Fruit fly (Drosophila melanogaster) whole organism, wandering third instar larva: ENCODE results near the gene SIDL.

Experiments used
- CG32264 ChIP-seq: fragments of 200-800 bp; sonication (Bioruptor generic); optimal IDR thresholded peaks from 2 replicates; lab custom pipeline; 2016; ENCODE audit warnings: missing biosample characterization, missing genetic modification characterization
- CG9705 ChIP-seq: fragments of 200-800 bp; sonication (Bioruptor generic); optimal IDR thresholded peaks from 2 replicates; lab custom pipeline; 2018; ENCODE audit warnings: missing biosample characterization, mild to moderate bottlenecking, missing genetic modification characterization
- Dfd ChIP-seq: fragments of >200 bp; optimal IDR thresholded peaks from 2 replicates; lab custom pipeline; 2017; ENCODE audit warnings: missing biosample characterization, missing genetic modification characterization
- Dif ChIP-seq: fragments of 200-275, 200-300 bp; sonication (Bioruptor generic); optimal IDR thresholded peaks from 2 replicates; lab custom pipeline; 2018; ENCODE audit warnings: missing biosample characterization, missing genetic modification characterization; ENCODE audit not compliant: partially characterized antibody
- GATAd ChIP-seq: sonication (Bioruptor generic); optimal IDR thresholded peaks from 2 replicates; lab custom pipeline; 2016; ENCODE audit warnings: missing biosample characterization, missing genetic modification characterization
- HLH106 ChIP-seq: fragments of 200-800 bp; optimal IDR thresholded peaks from 3 replicates; lab custom pipeline; 2019; ENCODE audit warnings: missing biosample characterization, mild to moderate bottlenecking, missing genetic modification characterization, moderate library complexity
- Hnf4 ChIP-seq: fragments of 200-800 bp; sonication (Bioruptor generic); optimal IDR thresholded peaks from 2 replicates; lab custom pipeline; 2016; ENCODE audit warnings: missing biosample characterization, mild to moderate bottlenecking, missing genetic modification characterization
- Hr78 ChIP-seq: fragments of >200 bp; optimal IDR thresholded peaks from 2 replicates; lab custom pipeline; 2017; ENCODE audit warnings: missing biosample characterization, missing genetic modification characterization
- Hr83 ChIP-seq: fragments of 200-300 bp; sonication (Bioruptor generic); optimal IDR thresholded peaks from 2 replicates; lab custom pipeline; 2016; ENCODE audit warnings: missing biosample characterization, mild to moderate bottlenecking, missing genetic modification characterization, moderate library complexity; ENCODE audit not compliant: poor library complexity, severe bottlenecking
- Jra ChIP-seq: sonication (Bioruptor generic); optimal IDR thresholded peaks from 2 replicates; lab custom pipeline; 2016; ENCODE audit warnings: missing biosample characterization, missing genetic modification characterization
- Mio ChIP-seq: sonication (Bioruptor generic); optimal IDR thresholded peaks from 2 replicates; lab custom pipeline; 2016; ENCODE audit warnings: missing biosample characterization, missing genetic modification characterization
- Myc ChIP-seq: fragments of >200 bp; optimal IDR thresholded peaks from 2 replicates; lab custom pipeline; 2017
- N ChIP-seq: fragments of >200 bp; optimal IDR thresholded peaks from 2 replicates; lab custom pipeline; 2018; ENCODE audit warnings: missing biosample characterization, missing external identifiers, missing genetic modification characterization
- OdsH ChIP-seq: fragments of 200-800 bp; sonication (Bioruptor generic); optimal IDR thresholded peaks from 2 replicates; lab custom pipeline; 2016; ENCODE audit warnings: missing biosample characterization, mild to moderate bottlenecking, missing genetic modification characterization
- Rel ChIP-seq, 2 experiments: fragments of 200-800 bp; sonication (Bioruptor generic) in 1 of 2; optimal IDR thresholded peaks; 2 replicates in 1 of 2; 3 replicates in 1 of 2; lab custom pipeline; 2016 to 2019; ENCODE audit warnings: mild to moderate bottlenecking in 2 of 2, missing biosample characterization in 2 of 2, missing genetic modification characterization in 2 of 2, moderate library complexity in 1 of 2
- Sp1 ChIP-seq: fragments of 200-800 bp; sonication (Bioruptor generic); optimal IDR thresholded peaks from 3 replicates; lab custom pipeline; 2019; ENCODE audit warnings: missing biosample characterization, mild to moderate bottlenecking, missing genetic modification characterization, moderate library complexity
- Vsx2 ChIP-seq: fragments of 200-300, 225-300 bp; sonication (Bioruptor generic); optimal IDR thresholded peaks from 2 replicates; lab custom pipeline; 2018; ENCODE audit warnings: missing biosample characterization, missing genetic modification characterization; ENCODE audit not compliant: partially characterized antibody
- br ChIP-seq: fragments of 200-800 bp; sonication (Bioruptor generic); optimal IDR thresholded peaks from 2 replicates; lab custom pipeline; 2016; ENCODE audit warnings: missing biosample characterization, missing genetic modification characterization
- brk ChIP-seq: fragments of 200-800 bp; sonication (Bioruptor generic); optimal IDR thresholded peaks from 2 replicates; lab custom pipeline; 2016; ENCODE audit warnings: missing biosample characterization, mild to moderate bottlenecking, missing genetic modification characterization
- dl ChIP-seq, 2 experiments: fragments of 175-275, 200-275 bp in 1 of 2; fragments of 200-275 bp in 1 of 2; sonication (Bioruptor generic); optimal IDR thresholded peaks; lab custom pipeline; 2018; ENCODE audit warnings: mild to moderate bottlenecking in 2 of 2, missing biosample characterization in 2 of 2, missing genetic modification characterization in 2 of 2, moderate library complexity in 2 of 2; ENCODE audit not compliant: partially characterized antibody in 2 of 2, insufficient read depth in 1 of 2
- dmrt93B ChIP-seq: fragments of 200-800 bp; sonication (Bioruptor generic); optimal IDR thresholded peaks from 2 replicates; lab custom pipeline; 2018; ENCODE audit warnings: missing biosample characterization, mild to moderate bottlenecking, missing genetic modification characterization
- ey ChIP-seq: fragments of 200-800 bp; sonication (Bioruptor generic); optimal IDR thresholded peaks from 2 replicates; lab custom pipeline; 2016; ENCODE audit warnings: missing biosample characterization, missing genetic modification characterization
- foxo ChIP-seq, 2 experiments: fragments of 200-800 bp; sonication (Bioruptor generic); optimal IDR thresholded peaks; 2 replicates in 1 of 2; 3 replicates in 1 of 2; lab custom pipeline; 2016 to 2017; ENCODE audit warnings: missing biosample characterization in 2 of 2, missing genetic modification characterization in 2 of 2
- fru ChIP-seq: fragments of 200-800 bp; sonication (Bioruptor generic); optimal IDR thresholded peaks from 3 replicates; lab custom pipeline; 2016; ENCODE audit warnings: missing biosample characterization, mild to moderate bottlenecking, missing genetic modification characterization
- h ChIP-seq: fragments of 200-800 bp; sonication (Bioruptor generic); optimal IDR thresholded peaks from 3 replicates; lab custom pipeline; 2016; ENCODE audit warnings: missing biosample characterization, mild to moderate bottlenecking, missing genetic modification characterization
- jim ChIP-seq: fragments of 175-275, 200-325 bp; sonication (Bioruptor generic); optimal IDR thresholded peaks from 2 replicates; lab custom pipeline; 2016; ENCODE audit warnings: missing biosample characterization, mild to moderate bottlenecking, missing genetic modification characterization
- lola ChIP-seq: fragments of >200 bp; optimal IDR thresholded peaks from 2 replicates; lab custom pipeline; 2017; ENCODE audit warnings: missing biosample characterization, missing genetic modification characterization
- psq ChIP-seq: fragments of 200-800 bp; sonication (Bioruptor generic); optimal IDR thresholded peaks from 3 replicates; lab custom pipeline; 2017; ENCODE audit warnings: missing biosample characterization, mild to moderate bottlenecking, missing genetic modification characterization, moderate library complexity
- rgr ChIP-seq: fragments of 200-800 bp; sonication (Bioruptor generic); optimal IDR thresholded peaks from 3 replicates; lab custom pipeline; 2016; ENCODE audit warnings: missing biosample characterization, mild to moderate bottlenecking, missing genetic modification characterization
- sage ChIP-seq: fragments of 200-800 bp; sonication (Bioruptor generic); optimal IDR thresholded peaks from 2 replicates; lab custom pipeline; 2016; ENCODE audit warnings: missing biosample characterization, mild to moderate bottlenecking, missing genetic modification characterization
- sv ChIP-seq: fragments of 200-800 bp; sonication (Bioruptor generic); optimal IDR thresholded peaks from 3 replicates; lab custom pipeline; 2016; ENCODE audit warnings: missing biosample characterization, missing genetic modification characterization
- tai ChIP-seq: sonication (Bioruptor generic); optimal IDR thresholded peaks from 2 replicates; lab custom pipeline; 2016; ENCODE audit warnings: missing biosample characterization, missing genetic modification characterization
- usp ChIP-seq: fragments of >200 bp; optimal IDR thresholded peaks from 2 replicates; lab custom pipeline; 2017; ENCODE audit warnings: missing biosample characterization, missing genetic modification characterization
- woc ChIP-seq: sonication (Bioruptor generic); optimal IDR thresholded peaks from 2 replicates; lab custom pipeline; 2016; ENCODE audit warnings: missing biosample characterization, mild to moderate bottlenecking, missing genetic modification characterization

The SIDL gene

dm6 chr3R:15265406-15266040, 46.8 kb upstream of the SIDL start, which contains the start of gene ATPsynO:
ATPsynO (plus strand) TSS chr3R:15265591.
- TF ChIP-seq Rel (GFP tag; optimal IDR thresholded peaks at IDR 0.05; lab: Kevin White, UChicago) (no peak), Rel (tag; optimal IDR thresholded peaks at IDR 0.05; lab: Kevin White, UChicago) (peak; percentile 43), HLH106 (peak; percentile 27), Sp1 (peak; percentile 28), dl (GFP tag; optimal IDR thresholded peaks at IDR 0.05; lab: Kevin White, UChicago; ENCODE audit: insufficient read depth in 1 of 2, partially characterized antibody in 2 of 2) (no peak), Myc (lab: Kevin White, UChicago) (peak; percentile 73)

- TF ChIP-seq rgr (GFP tag; lab: Kevin White, UChicago) (no peak), lola (GFP tag; lab: Kevin White, UChicago) (no peak), Hr83 (GFP tag; lab: Kevin White, UChicago) (no peak), brk (no peak), sage (GFP tag; lab: Kevin White, UChicago) (no peak), fru (GFP tag; lab: Kevin White, UChicago) (no peak), Dif (GFP tag; lab: Kevin White, UChicago) (no peak), Vsx2 (GFP tag; lab: Kevin White, UChicago) (no peak), sv (no peak), Myc (lab: Kevin White, UChicago) (no peak), OdsH (GFP tag; lab: Kevin White, UChicago) (no peak), Hr78 (GFP tag; lab: Kevin White, UChicago) (no peak), h (GFP tag; lab: Kevin White, UChicago) (no peak)
Observed at dm6 chr3R:15263946-15264345, 45.3 kb upstream of the SIDL start.

DNA sequence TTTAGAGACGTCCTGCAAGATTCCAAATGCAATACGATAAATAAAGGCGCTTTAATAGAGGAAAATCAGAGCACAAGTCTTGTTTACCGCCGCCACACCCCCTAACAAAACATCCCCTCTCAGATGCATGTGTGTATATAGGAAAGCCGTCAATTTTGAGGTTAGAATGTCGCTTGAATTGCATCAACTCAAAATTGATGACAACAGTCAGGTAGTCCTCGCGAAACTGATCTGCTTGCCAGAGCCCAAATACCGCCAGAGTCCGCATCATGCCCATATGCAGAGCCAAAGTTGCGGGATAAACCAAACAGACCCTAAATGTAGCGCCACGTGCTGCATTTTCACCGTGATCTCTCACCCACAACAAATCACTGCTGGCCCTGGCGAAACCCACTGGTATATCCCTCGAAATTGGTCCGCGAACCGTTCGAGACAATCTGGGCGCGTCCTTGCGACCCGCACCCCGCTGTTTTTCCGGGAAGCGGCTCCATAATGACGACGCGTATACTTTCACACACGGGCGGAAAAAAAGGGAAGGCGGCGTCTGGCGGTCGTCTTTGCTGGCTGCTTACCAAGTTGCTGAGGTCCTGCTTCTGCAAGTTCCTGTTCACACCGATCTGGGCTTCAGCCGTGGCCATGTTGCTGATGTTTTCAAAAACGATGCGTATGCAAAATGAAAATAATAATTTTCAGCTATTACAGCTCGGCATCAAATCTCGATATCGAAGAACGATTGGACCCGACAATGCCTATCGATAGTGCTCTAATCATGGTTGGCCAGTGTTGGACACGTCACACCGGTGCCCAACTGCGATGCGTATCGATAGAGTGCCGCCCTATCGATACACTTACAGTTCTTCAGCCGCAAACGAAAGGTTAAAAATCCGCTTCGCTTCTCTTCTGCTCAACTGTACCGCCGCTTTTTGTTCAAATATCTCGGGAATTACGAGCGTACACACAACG, 44.3 kb upstream of the SIDL start, which contains the start of the genes eIF2gamma and Set:
Gene eIF2gamma, minus strand, starts transcription at position 749 of the 963 bp plus-strand sequence.
Gene Set, plus strand, starts transcription at position 843 of the 963 bp plus-strand sequence.
- TF ChIP-seq tai (GFP tag; lab: Kevin White, UChicago) (no peak), Dfd (GFP tag; lab: Kevin White, UChicago) (no peak), ey (GFP tag; lab: Kevin White, UChicago) (peak; percentile 42), jim (peak; percentile 25), Jra (GFP tag; lab: Kevin White, UChicago) (no peak), Sp1 (no peak), br (GFP tag; lab: Kevin White, UChicago) (no peak), Hr83 (GFP tag; lab: Kevin White, UChicago) (peak; percentile 92), fru (GFP tag; lab: Kevin White, UChicago) (no peak), HLH106 (peak; percentile 33), sage (GFP tag; lab: Kevin White, UChicago) (no peak), h (GFP tag; lab: Kevin White, UChicago) (no peak), Hr78 (GFP tag; lab: Kevin White, UChicago) (no peak), usp (GFP tag; lab: Kevin White, UChicago) (no peak), foxo (GFP tag; optimal IDR thresholded peaks at IDR 0.05; lab: Kevin White, UChicago) (no peak), CG32264 (GFP tag; lab: Kevin White, UChicago) (no peak), Dif (GFP tag; lab: Kevin White, UChicago) (no peak), Rel (GFP tag; optimal IDR thresholded peaks at IDR 0.05; lab: Kevin White, UChicago) (no peak), Rel (tag; optimal IDR thresholded peaks at IDR 0.05; lab: Kevin White, UChicago) (peak; percentile 54), lola (GFP tag; lab: Kevin White, UChicago) (no peak), Hnf4 (no peak), GATAd (no peak), dl (GFP tag; optimal IDR thresholded peaks at IDR 0.05; lab: Kevin White, UChicago; ENCODE audit: insufficient read depth in 1 of 2, partially characterized antibody in 2 of 2) (no peak), psq (GFP tag; lab: Kevin White, UChicago) (peak; percentile 14), Mio (GFP tag; lab: Kevin White, UChicago) (no peak), sv (no peak), Myc (lab: Kevin White, UChicago) (peak; percentile 10), N (GFP tag; lab: Kevin White, UChicago) (no peak), woc (no peak), OdsH (GFP tag; lab: Kevin White, UChicago) (peak; percentile 21), CG9705 (peak; percentile 3), dmrt93B (GFP tag; lab: Kevin White, UChicago) (no peak)
- TF ChIP-seq, all 38 proteins: peak for 9
